Worm (Caenorhabditis elegans): ENCODE data around the gene malt-1.

DNA sequence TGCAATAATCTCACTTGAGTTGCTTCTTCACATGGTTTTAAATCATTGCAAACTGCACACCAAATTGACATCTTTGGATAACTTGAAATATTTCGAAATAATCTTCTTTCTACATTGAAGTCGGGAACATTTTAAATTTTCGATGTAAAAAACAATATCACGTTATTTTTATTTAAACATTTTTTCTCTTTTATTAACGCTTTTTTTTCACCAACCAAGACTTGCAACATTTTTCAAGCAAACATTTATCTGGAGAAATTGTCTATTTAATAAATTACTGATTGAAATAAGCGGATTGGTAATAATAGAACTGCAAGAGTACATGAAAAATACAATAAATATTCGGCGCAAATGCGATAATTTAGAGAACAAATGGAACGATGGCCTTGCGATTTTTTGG is 19.4 kb upstream of the malt-1 start, which contains the start of gene C15F1.5:
- TF ChIP-seq nhr-77 (tag; optimal IDR thresholded peaks at IDR 0.05) (no peak), ZK546.5 (tag; optimal IDR thresholded peaks at IDR 0.05) (no peak), nhr-11 (tag; optimal IDR thresholded peaks at IDR 0.05) (no peak), lin-11 (tag; optimal IDR thresholded peaks at IDR 0.05) (no peak)

Measured in whole organism, L2 larva.